Worm (Caenorhabditis elegans) whole organism, early embryonic: ENCODE measurements around the gene C31H1.2.

Experiments
- B0310.2 ChIP-seq: sonication (generic microtip); optimal IDR thresholded peaks from 2 replicates; lab custom pipeline; 2016; ENCODE audit warnings: mild to moderate bottlenecking, missing genetic modification characterization, missing compliant biosample characterization
- F13C5.2 ChIP-seq: sonication (generic microtip); optimal IDR thresholded peaks from 2 replicates; lab custom pipeline; 2017; ENCODE audit warnings: mild to moderate bottlenecking, missing genetic modification characterization, inconsistent platforms, missing compliant biosample characterization
- aly-1 ChIP-seq: sonication (generic microtip); optimal IDR thresholded peaks from 2 replicates; lab custom pipeline; 2016; ENCODE audit warnings: missing genetic modification characterization, missing compliant biosample characterization
- ama-1 ChIP-seq: fragments of 150-350 bp; optimal IDR thresholded peaks from 2 replicates; lab custom pipeline; 2014
- ceh-13 ChIP-seq: fragments of 200-800 bp; sonication (Bioruptor generic); optimal IDR thresholded peaks from 2 replicates; lab custom pipeline; 2018; ENCODE audit warnings: mild to moderate bottlenecking, missing genetic modification characterization, missing compliant biosample characterization
- ceh-36 ChIP-seq: sonication (generic microtip); optimal IDR thresholded peaks from 2 replicates; lab custom pipeline; 2016; ENCODE audit warnings: missing genetic modification characterization, inconsistent platforms, missing compliant biosample characterization
- ets-7 ChIP-seq: sonication (generic microtip); optimal IDR thresholded peaks from 2 replicates; lab custom pipeline; 2016; ENCODE audit warnings: missing genotype, missing genetic modification characterization, missing compliant biosample characterization
- flt-1 ChIP-seq: fragments of 200-800 bp; sonication (Bioruptor generic); IDR thresholded peaks from 2 replicates; pipeline ENCODE4 v1.3.6; 2022; ENCODE audit warnings: missing genetic modification characterization, missing compliant biosample characterization
- hmbx-1 ChIP-seq: sonication (generic microtip); optimal IDR thresholded peaks from 2 replicates; lab custom pipeline; 2016; ENCODE audit warnings: mild to moderate bottlenecking, missing genetic modification characterization, missing compliant biosample characterization
- hmg-4 ChIP-seq: fragments of 200-800 bp; sonication (Bioruptor generic); optimal IDR thresholded peaks from 2 replicates; lab custom pipeline; 2018; ENCODE audit warnings: mild to moderate bottlenecking, missing genetic modification characterization, missing compliant biosample characterization
- hnd-1 ChIP-seq: sonication (generic microtip); optimal IDR thresholded peaks from 2 replicates; lab custom pipeline; 2016; ENCODE audit warnings: missing genetic modification characterization, missing compliant biosample characterization
- pes-1 ChIP-seq: fragments of 200-800 bp; sonication (Bioruptor generic); IDR thresholded peaks from 2 replicates; pipeline ENCODE4 v1.3.6; 2022; ENCODE audit warnings: missing genetic modification reagents, missing genetic modification characterization, missing compliant biosample characterization
- scrt-1 ChIP-seq: fragments of 200-800 bp; sonication (Bioruptor generic); IDR thresholded peaks from 2 replicates; pipeline ENCODE4 v1.3.6; 2022; ENCODE audit warnings: missing genetic modification characterization, missing compliant biosample characterization
- sea-1 ChIP-seq: fragments of 200-800 bp; sonication (Bioruptor generic); conservative IDR thresholded peaks from 2 replicates; pipeline ENCODE4 v1.3.6; 2022; ENCODE audit warnings: missing genetic modification characterization, missing compliant biosample characterization
- tbx-11 ChIP-seq: fragments of 200-800 bp; sonication (Bioruptor generic); IDR thresholded peaks from 2 replicates; pipeline ENCODE4 v1.3.6; 2022; ENCODE audit warnings: missing genetic modification characterization, missing compliant biosample characterization
- tbx-37 ChIP-seq: fragments of 200-800 bp; sonication (Bioruptor generic); conservative IDR thresholded peaks from 2 replicates; pipeline ENCODE4 v1.3.6; 2022; ENCODE audit warnings: missing genetic modification reagents, missing genetic modification characterization, missing compliant biosample characterization
- tra-4 ChIP-seq: sonication (generic microtip); optimal IDR thresholded peaks from 2 replicates; lab custom pipeline; 2017; ENCODE audit warnings: missing genetic modification characterization, missing compliant biosample characterization

Gene C31H1.2

ce11 chrIV:5824493-5824892 is 33.4 kb downstream of the C31H1.2 start, which contains the start of gene egal-1:
Gene egal-1, plus strand, starts transcription at chrIV:5824793.
- TF ChIP-seq flt-1 (GFP tag; lab: Robert Waterston, UW) (no peak), ceh-36 (no peak), B0310.2 (tag; lab: Kevin White, UChicago) (no peak), hnd-1 (tag; lab: Kevin White, UChicago) (no peak), tbx-37 (GFP tag; lab: Robert Waterston, UW) (no peak), scrt-1 (GFP tag; lab: Robert Waterston, UW) (no peak), ets-7 (no peak), F13C5.2 (no peak), pes-1 (no peak), hmg-4 (GFP tag; lab: Kevin White, UChicago) (no peak)

DNA sequence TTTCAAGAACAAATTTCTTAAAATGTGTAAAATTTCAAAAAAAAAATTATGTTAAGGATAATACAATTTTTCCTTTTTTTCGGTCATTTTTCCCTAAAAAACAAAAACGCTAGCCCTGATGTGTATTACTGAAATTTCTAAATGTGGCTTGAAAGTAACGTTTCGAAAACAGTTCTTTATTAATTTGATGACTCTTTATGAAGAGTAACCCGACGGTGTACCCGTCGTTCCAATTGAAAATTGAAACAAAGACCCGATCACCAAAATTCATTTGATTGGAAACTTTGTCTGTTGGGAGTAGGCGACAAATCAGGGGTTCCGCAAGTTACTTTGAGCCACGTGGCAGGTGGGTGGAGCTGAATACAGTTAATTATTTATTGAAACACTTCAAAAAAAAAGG is 41.7 kb downstream of the C31H1.2 start:
- TF ChIP-seq tbx-37 (GFP tag; lab: Robert Waterston, UW) (no peak), pes-1 (no peak)

DNA sequence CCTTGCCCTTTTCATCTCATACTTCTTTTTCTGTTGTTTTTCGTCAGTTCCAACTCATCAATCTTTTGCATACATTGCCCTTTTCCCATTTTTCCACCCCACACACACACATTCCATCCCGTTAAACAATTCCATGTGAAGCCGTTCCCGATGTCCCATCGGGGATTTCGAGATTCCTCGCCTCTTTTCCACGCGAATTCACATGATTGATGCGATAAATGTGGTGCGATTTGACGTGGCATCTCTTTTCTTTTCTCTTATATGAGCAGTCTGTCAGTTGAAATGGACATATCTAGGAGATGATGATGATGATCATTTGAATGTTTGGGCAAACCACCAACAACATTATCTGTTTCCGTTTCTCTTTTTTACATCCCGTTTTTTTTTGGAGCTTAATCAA is 43.1 kb downstream of the C31H1.2 start:
- TF ChIP-seq hmg-4 (GFP tag; lab: Kevin White, UChicago) (no peak), B0310.2 (tag; lab: Kevin White, UChicago) (no peak), tbx-11 (no peak), hnd-1 (tag; lab: Kevin White, UChicago) (no peak)

- TF ChIP-seq ama-1 (lab: Kevin White, UChicago) (no peak), hmg-4 (GFP tag; lab: Kevin White, UChicago) (no peak), tbx-11 (no peak), scrt-1 (GFP tag; lab: Robert Waterston, UW) (no peak), B0310.2 (tag; lab: Kevin White, UChicago) (no peak), tra-4 (tag; lab: Kevin White, UChicago) (no peak), flt-1 (GFP tag; lab: Robert Waterston, UW) (no peak), ets-7 (no peak)
Observed at ce11 chrIV:5839178-5839577, 48.1 kb downstream of the C31H1.2 start, which contains the start of gene C06E7.2. Gene C06E7.2, plus strand, starts transcription at chrIV:5839478.

DNA sequence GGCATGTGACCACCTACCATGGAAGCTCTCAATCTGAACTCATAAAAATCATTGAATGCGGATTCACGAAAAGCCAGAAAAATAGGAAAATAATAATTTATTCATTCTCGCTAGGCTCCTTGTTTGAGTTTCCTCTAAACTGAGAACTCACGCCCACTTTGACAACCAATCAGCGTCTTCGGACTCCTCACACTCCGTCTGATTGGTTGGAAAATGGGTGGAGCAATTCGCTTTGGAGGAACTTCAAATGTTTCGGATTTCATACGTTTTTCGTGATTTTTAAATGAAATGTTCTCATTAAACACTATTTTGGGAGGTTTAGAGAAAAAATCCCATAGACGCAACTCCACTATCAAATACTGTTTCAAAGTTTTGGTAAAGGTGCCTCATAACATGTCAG is 51.8 kb downstream of the C31H1.2 start:
- TF ChIP-seq hmg-4 (GFP tag; lab: Kevin White, UChicago) (no peak), F13C5.2 (no peak), tra-4 (tag; lab: Kevin White, UChicago) (no peak), aly-1 (tag; lab: Kevin White, UChicago) (no peak), B0310.2 (tag; lab: Kevin White, UChicago) (no peak), hnd-1 (tag; lab: Kevin White, UChicago) (no peak), flt-1 (GFP tag; lab: Robert Waterston, UW) (no peak), scrt-1 (GFP tag; lab: Robert Waterston, UW) (no peak), ceh-13 (no peak), ceh-36 (no peak), hmbx-1 (no peak), tbx-11 (no peak), ama-1 (lab: Kevin White, UChicago) (no peak), pes-1 (no peak), tbx-37 (GFP tag; lab: Robert Waterston, UW) (no peak), ets-7 (no peak), sea-1 (no peak)
